Fruit fly (Drosophila melanogaster): ENCODE results near the gene Fpgs2.

Gene Fpgs2

dm6 chr2L:3867474-3868082 lies 46.5 kb downstream of the Fpgs2 start, which contains the start of gene Cep97 (continued):
- TF ChIP-seq NK7.1 (GFP tag; optimal IDR thresholded peaks at IDR 0.05) (no peak), nerfin-2 (GFP tag; IDR thresholded peaks at IDR 0.05; ENCODE audit: partially characterized antibody) (peak; percentile 97), CG3995 (GFP tag; optimal IDR thresholded peaks at IDR 0.05) (peak; percentile 90), HLH3B (GFP tag; IDR thresholded peaks at IDR 0.05) (no peak), CG1529 (GFP tag; optimal IDR thresholded peaks at IDR 0.05) (no peak), sug (tag; optimal IDR thresholded peaks at IDR 0.05) (no peak), NC2β (GFP tag; optimal IDR thresholded peaks at IDR 0.05) (no peak), TFAM (GFP tag; optimal IDR thresholded peaks at IDR 0.05) (no peak), HLH4C (GFP tag; IDR thresholded peaks at IDR 0.05; ENCODE audit: partially characterized antibody) (peak; percentile 98), nau (GFP tag; optimal IDR thresholded peaks at IDR 0.05) (no peak), CG34422 (GFP tag; IDR thresholded peaks at IDR 0.05) (0 out of 3 replicates have a peak, but pooled peaks have one; percentile 42), gfzf (GFP tag; optimal IDR thresholded peaks at IDR 0.05) (peak; percentile 54), CG15479 (GFP tag; optimal IDR thresholded peaks at IDR 0.05) (no peak), unc-4 (GFP tag; IDR thresholded peaks at IDR 0.05; ENCODE audit: partially characterized antibody) (peak; percentile 73), tup (GFP tag; optimal IDR thresholded peaks at IDR 0.05) (no peak), CG1647 (GFP tag; optimal IDR thresholded peaks at IDR 0.05) (no peak), CG10959 (GFP tag; IDR thresholded peaks at IDR 0.05) (no peak), ham (GFP tag; IDR thresholded peaks at IDR 0.05) (no peak), CG14965 (GFP tag; optimal IDR thresholded peaks at IDR 0.05; ENCODE audit: borderline replicate concordance) (no peak), stc (GFP tag; IDR thresholded peaks at IDR 0.05) (no peak), CG14441 (GFP tag; IDR thresholded peaks at IDR 0.05) (no peak), ftz-f1 (GFP tag; optimal IDR thresholded peaks at IDR 0.05) (no peak), peb (GFP tag; IDR thresholded peaks at IDR 0.05) (no peak), PHDP (tag; optimal IDR thresholded peaks at IDR 0.05) (no peak), CG10462 (GFP tag; optimal IDR thresholded peaks at IDR 0.05) (no peak), pfk (GFP tag; optimal IDR thresholded peaks at IDR 0.05) (no peak), Sox102F (GFP tag; optimal IDR thresholded peaks at IDR 0.05) (no peak), CG10654 (GFP tag; optimal IDR thresholded peaks at IDR 0.05) (no peak), Drgx (GFP tag; IDR thresholded peaks at IDR 0.05) (no peak), Lpt (GFP tag; optimal IDR thresholded peaks at IDR 0.05) (no peak), Awh (GFP tag; IDR thresholded peaks at IDR 0.05) (no peak), CG12744 (GFP tag; optimal IDR thresholded peaks at IDR 0.05) (no peak), repo (GFP tag; optimal IDR thresholded peaks at IDR 0.05) (no peak), Ada2b (GFP tag; IDR thresholded peaks at IDR 0.05) (no peak), exex (tag; optimal IDR thresholded peaks at IDR 0.05) (no peak), oc (tag; optimal IDR thresholded peaks at IDR 0.05) (no peak), CG11085 (GFP tag; IDR thresholded peaks at IDR 0.05) (no peak), CG1024 (GFP tag; IDR thresholded peaks at IDR 0.05) (no peak), zf30C (GFP tag; optimal IDR thresholded peaks at IDR 0.05) (no peak), tgo (GFP tag; IDR thresholded peaks at IDR 0.05) (no peak), Fer3 (tag; optimal IDR thresholded peaks at IDR 0.05) (no peak), chn (GFP tag; optimal IDR thresholded peaks at IDR 0.05) (no peak), emc (GFP tag; optimal IDR thresholded peaks at IDR 0.05) (no peak), CG42726 (GFP tag; IDR thresholded peaks at IDR 0.05; ENCODE audit: partially characterized antibody) (peak; percentile 60; the same call in 1 of the 2 replicates), CG8478 (optimal IDR thresholded peaks at IDR 0.05) (no peak), CG31441 (GFP tag; IDR thresholded peaks at IDR 0.05) (no peak), crp (GFP tag; optimal IDR thresholded peaks at IDR 0.05) (no peak), C15 (GFP tag; IDR thresholded peaks at IDR 0.05) (no peak), CG17186 (GFP tag; optimal IDR thresholded peaks at IDR 0.05) (peak; percentile 32), CG34224 (GFP tag; IDR thresholded peaks at IDR 0.05; ENCODE audit: partially characterized antibody) (peak; percentile 87), Jarid2 (GFP tag; optimal IDR thresholded peaks at IDR 0.05) (no peak)

Data from whole organism, embryonic.